Worm (Caenorhabditis elegans) whole organism, L4 larva: ENCODE results near the gene klp-6.

Source experiments
- D1046.2 ChIP-seq: fragments of 200-800 bp; sonication (Bioruptor generic); IDR thresholded peaks from 2 replicates; pipeline ENCODE4 v1.3.6; 2022; ENCODE audit warnings: missing genetic modification characterization, missing compliant biosample characterization
- F10B5.3 ChIP-seq: sonication (generic microtip); optimal IDR thresholded peaks from 2 replicates; lab custom pipeline; 2016; ENCODE audit warnings: mild to moderate bottlenecking, missing genetic modification characterization, missing compliant biosample characterization
- F37D6.2 ChIP-seq: sonication (generic microtip); optimal IDR thresholded peaks from 2 replicates; lab custom pipeline; 2016; ENCODE audit warnings: mild to moderate bottlenecking, missing genetic modification characterization, missing compliant biosample characterization
- F44E2.7 ChIP-seq: fragments of 200-800 bp; sonication (Bioruptor generic); IDR thresholded peaks from 2 replicates; pipeline ENCODE4 v2.1.2; 2022; ENCODE audit warnings: missing genetic modification characterization, missing compliant biosample characterization
- F49E8.2 ChIP-seq: sonication (generic microtip); optimal IDR thresholded peaks from 2 replicates; lab custom pipeline; 2016; ENCODE audit warnings: missing compliant biosample characterization, mild to moderate bottlenecking, missing genetic modification characterization, borderline replicate concordance
- T26A8.4 ChIP-seq: fragments of 200-800 bp; sonication (Bioruptor generic); IDR thresholded peaks from 2 replicates; pipeline ENCODE4 v1.3.6; 2022; ENCODE audit warnings: missing genetic modification characterization, missing compliant biosample characterization
- Y105C5A.15 ChIP-seq: fragments of 200-800 bp; sonication (Bioruptor generic); IDR thresholded peaks from 2 replicates; pipeline ENCODE4 v1.3.6; 2022; ENCODE audit warnings: missing genetic modification characterization, missing compliant biosample characterization
- Y5F2A.4 ChIP-seq: fragments of 200-800 bp; sonication (Bioruptor generic); optimal IDR thresholded peaks from 2 replicates; lab custom pipeline; 2018; ENCODE audit warnings: mild to moderate bottlenecking, missing genetic modification characterization, missing compliant biosample characterization
- Y75B8A.6 ChIP-seq: fragments of 200-800 bp; sonication (Bioruptor generic); IDR thresholded peaks from 2 replicates; pipeline ENCODE4 v1.3.6; 2022; ENCODE audit warnings: missing genetic modification reagents, missing genetic modification characterization, missing compliant biosample characterization
- ZK337.2 ChIP-seq: fragments of 200-800 bp; sonication (Bioruptor generic); IDR thresholded peaks from 2 replicates; pipeline ENCODE4 v1.3.6; 2022; ENCODE audit warnings: missing genetic modification reagents, missing genetic modification characterization, missing compliant biosample characterization
- ama-1 ChIP-seq: fragments of 150-350 bp; optimal IDR thresholded peaks from 2 replicates; lab custom pipeline; 2014; ENCODE audit warnings: inconsistent platforms, mixed read lengths
- attf-4 ChIP-seq: sonication (generic microtip); optimal IDR thresholded peaks from 3 replicates; lab custom pipeline; 2017; ENCODE audit warnings: missing biosample characterization, missing genetic modification characterization
- ceh-20 ChIP-seq: fragments of 200-800 bp; sonication (Bioruptor generic); IDR thresholded peaks from 2 replicates; pipeline ENCODE4 v1.3.6; 2022; ENCODE audit warnings: missing genetic modification reagents, missing genetic modification characterization, missing compliant biosample characterization
- ceh-44 ChIP-seq: fragments of 200-800 bp; sonication (Bioruptor generic); IDR thresholded peaks from 2 replicates; pipeline ENCODE4 v1.3.6; 2022; ENCODE audit warnings: missing genetic modification reagents, missing genetic modification characterization, missing compliant biosample characterization
- ces-1 ChIP-seq: fragments of 150-350 bp; sonication (generic microtip); optimal IDR thresholded peaks from 4 replicates; lab custom pipeline; 2014; ENCODE audit warnings: missing biosample characterization, missing genetic modification reagents, missing genetic modification characterization
- ctbp-1 ChIP-seq: fragments of 200-800 bp; sonication (Bioruptor generic); IDR thresholded peaks from 2 replicates; pipeline ENCODE4 v1.3.6; 2022; ENCODE audit warnings: missing genetic modification reagents, missing genetic modification characterization, missing compliant biosample characterization
- daf-16 ChIP-seq, 3 experiments: sonication (generic microtip); optimal IDR thresholded peaks; 2 replicates each; lab custom pipeline; 2016 to 2017; ENCODE audit warnings: missing genetic modification characterization in 3 of 3, missing genetic modification reagents in 3 of 3, mild to moderate bottlenecking in 2 of 3, missing compliant biosample characterization in 2 of 3, missing biosample characterization in 1 of 3, moderate library complexity in 1 of 3
- dmd-8 ChIP-seq: fragments of 200-800 bp; sonication (Bioruptor generic); IDR thresholded peaks from 2 replicates; pipeline ENCODE4 v1.3.6; 2022; ENCODE audit warnings: missing genetic modification characterization, missing compliant biosample characterization
- dpl-1 ChIP-seq: fragments of 150-350 bp; optimal IDR thresholded peaks from 2 replicates; lab custom pipeline; 2014; ENCODE audit warnings: missing biosample characterization, missing genetic modification reagents, missing genetic modification characterization
- dve-1 ChIP-seq: sonication (generic microtip); optimal IDR thresholded peaks from 2 replicates; lab custom pipeline; 2017; ENCODE audit warnings: antibody characterized with exemption, mild to moderate bottlenecking, missing genetic modification characterization, missing compliant biosample characterization; ENCODE audit not compliant: insufficient read depth
- fos-1 ChIP-seq: fragments of 150-350 bp; optimal IDR thresholded peaks from 2 replicates; lab custom pipeline; 2014; ENCODE audit warnings: missing biosample characterization, missing genetic modification characterization
- hif-1 ChIP-seq, 2 experiments: sonication (generic microtip); optimal IDR thresholded peaks; 2 replicates each; lab custom pipeline; 2016 to 2017; ENCODE audit warnings: missing compliant biosample characterization in 2 of 2, missing genetic modification characterization in 2 of 2, missing genetic modification reagents in 2 of 2, missing genotype in 2 of 2, mild to moderate bottlenecking in 1 of 2
- hlh-11 ChIP-seq: fragments of 200-800 bp; sonication (Bioruptor generic); optimal IDR thresholded peaks from 2 replicates; lab custom pipeline; 2018; ENCODE audit warnings: mild to moderate bottlenecking, missing genetic modification characterization, missing compliant biosample characterization
- hlh-30 ChIP-seq: sonication (generic microtip); optimal IDR thresholded peaks from 2 replicates; lab custom pipeline; 2017; ENCODE audit warnings: antibody characterized with exemption, mild to moderate bottlenecking, missing genetic modification characterization, missing compliant biosample characterization; ENCODE audit not compliant: insufficient read depth
- lin-15B ChIP-seq: fragments of 150-350 bp; sonication (generic microtip); optimal IDR thresholded peaks from 3 replicates; lab custom pipeline; 2014; ENCODE audit warnings: missing biosample characterization, missing genetic modification characterization
- lin-29 ChIP-seq: fragments of 200-800 bp; sonication (Bioruptor generic); IDR thresholded peaks from 2 replicates; pipeline ENCODE4 v1.3.6; 2022; ENCODE audit warnings: missing genetic modification reagents, missing genetic modification characterization, missing compliant biosample characterization
- lin-38 ChIP-seq: fragments of 200-800 bp; sonication (Bioruptor generic); IDR thresholded peaks from 2 replicates; pipeline ENCODE4 v1.3.6; 2022; ENCODE audit warnings: missing genetic modification reagents, missing genetic modification characterization, missing compliant biosample characterization
- lin-39 ChIP-seq: fragments of 150-350 bp; optimal IDR thresholded peaks from 2 replicates; lab custom pipeline; 2014; ENCODE audit warnings: missing biosample characterization, missing genetic modification reagents, missing genetic modification characterization
- lir-3 ChIP-seq: sonication (generic microtip); optimal IDR thresholded peaks from 2 replicates; lab custom pipeline; 2016; ENCODE audit warnings: mild to moderate bottlenecking, missing genetic modification characterization, missing compliant biosample characterization
- lsy-2 ChIP-seq, 2 experiments: fragments of 150-350 bp in 1 of 2; sonication (generic microtip) in 1 of 2; optimal IDR thresholded peaks; 2 replicates each; lab custom pipeline; 2014 to 2017; ENCODE audit warnings: missing biosample characterization in 2 of 2, missing genetic modification characterization in 2 of 2
- madf-5 ChIP-seq, 2 experiments: fragments of 200-800 bp; sonication (Bioruptor generic); IDR thresholded peaks; 2 replicates each; pipeline ENCODE4 v1.3.6; 2022; ENCODE audit warnings: missing compliant biosample characterization in 2 of 2, missing genetic modification characterization in 2 of 2
- madf-9 ChIP-seq: fragments of 200-800 bp; sonication (Bioruptor generic); conservative IDR thresholded peaks from 2 replicates; pipeline ENCODE4 v1.3.6; 2022; ENCODE audit warnings: missing genetic modification reagents, missing genetic modification characterization, missing compliant biosample characterization
- mxl-2 ChIP-seq: fragments of 200-800 bp; sonication (Bioruptor generic); conservative IDR thresholded peaks from 2 replicates; pipeline ENCODE4 v1.3.6; 2022; ENCODE audit warnings: missing genetic modification reagents, missing genetic modification characterization, missing compliant biosample characterization
- mxl-3 ChIP-seq: fragments of 200-800 bp; sonication (Bioruptor generic); optimal IDR thresholded peaks from 2 replicates; lab custom pipeline; 2018; ENCODE audit warnings: mild to moderate bottlenecking, missing genetic modification characterization, missing compliant biosample characterization
- nhr-10 ChIP-seq: fragments of 150-350 bp; optimal IDR thresholded peaks from 2 replicates; lab custom pipeline; 2014; ENCODE audit warnings: missing biosample characterization, missing genetic modification characterization
- nhr-11 ChIP-seq: fragments of 150-350 bp; optimal IDR thresholded peaks from 2 replicates; lab custom pipeline; 2014; ENCODE audit warnings: missing biosample characterization, missing genetic modification characterization
- nhr-237 ChIP-seq: sonication (generic microtip); optimal IDR thresholded peaks from 2 replicates; lab custom pipeline; 2017; ENCODE audit warnings: missing biosample characterization, missing genetic modification characterization
- nhr-41 ChIP-seq: fragments of 200-800 bp; sonication (Bioruptor generic); IDR thresholded peaks from 2 replicates; pipeline ENCODE4 v1.3.6; 2022; ENCODE audit warnings: missing genetic modification reagents, missing genetic modification characterization, missing compliant biosample characterization
- nhr-42 ChIP-seq: fragments of 200-800 bp; sonication (Bioruptor generic); IDR thresholded peaks from 2 replicates; pipeline ENCODE4 v1.3.6; 2022; ENCODE audit warnings: missing genetic modification characterization, missing compliant biosample characterization
- nhr-48 ChIP-seq: sonication (generic microtip); optimal IDR thresholded peaks from 2 replicates; lab custom pipeline; 2016; ENCODE audit warnings: mild to moderate bottlenecking, missing genetic modification characterization, missing compliant biosample characterization
- nhr-6 ChIP-seq: fragments of 150-350 bp; optimal IDR thresholded peaks from 2 replicates; lab custom pipeline; 2014; ENCODE audit warnings: missing biosample characterization, missing genetic modification characterization
- nhr-76 ChIP-seq: fragments of 150-350 bp; optimal IDR thresholded peaks from 2 replicates; lab custom pipeline; 2014; ENCODE audit warnings: missing biosample characterization, missing genetic modification characterization
- php-3 ChIP-seq: fragments of 200-800 bp; sonication (Bioruptor generic); IDR thresholded peaks from 2 replicates; pipeline ENCODE4 v1.3.6; 2022; ENCODE audit warnings: missing genetic modification reagents, missing genetic modification characterization, missing compliant biosample characterization
- snpc-4 ChIP-seq: fragments of 150-350 bp; optimal IDR thresholded peaks from 2 replicates; lab custom pipeline; 2014; ENCODE audit warnings: missing biosample characterization, missing genetic modification characterization
- spr-3 ChIP-seq: fragments of 200-800 bp; sonication (Bioruptor generic); optimal IDR thresholded peaks from 2 replicates; lab custom pipeline; 2018; ENCODE audit warnings: mild to moderate bottlenecking, missing genetic modification characterization, missing compliant biosample characterization
- unc-39 ChIP-seq: sonication (generic microtip); optimal IDR thresholded peaks from 2 replicates; lab custom pipeline; 2017; ENCODE audit warnings: missing biosample characterization, missing genetic modification characterization
- unc-62 ChIP-seq, 3 experiments: fragments of 150-350 bp in 1 of 3; sonication (generic microtip); optimal IDR thresholded peaks in 2 of 3; peaks in 1 of 3; 1 replicate in 1 of 3; 2 replicates in 2 of 3; lab custom pipeline; 2014 to 2017; ENCODE audit warnings: missing biosample characterization in 3 of 3, missing genetic modification characterization in 3 of 3, missing genetic modification reagents in 3 of 3, missing genotype in 1 of 3
- zfp-3 ChIP-seq: fragments of 200-800 bp; sonication (Bioruptor generic); conservative IDR thresholded peaks from 2 replicates; pipeline ENCODE4 v1.3.6; 2022; ENCODE audit warnings: missing genetic modification reagents, missing genetic modification characterization, missing compliant biosample characterization
- zip-2 ChIP-seq: fragments of 150-350 bp; optimal IDR thresholded peaks from 2 replicates; lab custom pipeline; 2014; ENCODE audit warnings: missing biosample characterization, missing genetic modification characterization
- ztf-11 ChIP-seq: fragments of 150-350 bp; optimal IDR thresholded peaks from 2 replicates; lab custom pipeline; 2014; ENCODE audit warnings: missing biosample characterization, missing genetic modification characterization
- ztf-7 ChIP-seq: fragments of 150-350 bp; optimal IDR thresholded peaks from 2 replicates; lab custom pipeline; 2014; ENCODE audit warnings: missing biosample characterization, missing genetic modification characterization

klp-6 gene

DNA sequence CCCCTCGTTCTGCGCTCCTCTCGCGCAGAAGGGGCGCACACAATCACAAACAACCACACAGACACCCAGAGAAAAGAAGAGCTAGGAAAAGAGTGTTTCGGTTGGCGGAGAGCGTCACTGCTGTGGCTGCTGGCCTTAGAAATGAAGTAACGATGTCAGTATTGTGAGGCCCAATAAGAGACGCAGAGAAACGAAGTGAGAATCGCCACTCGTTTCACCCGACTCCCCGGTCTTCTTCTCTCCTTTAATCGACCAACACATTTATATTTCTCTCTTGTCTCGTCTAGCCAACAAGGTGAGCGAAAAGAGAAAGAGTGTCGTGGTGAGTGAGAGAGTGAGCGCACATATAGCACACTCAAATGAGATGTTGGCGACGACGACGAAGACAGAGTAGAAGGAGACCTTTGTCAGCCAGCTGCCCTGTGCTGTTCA lies 16.8 kb upstream of the klp-6 start (continued):
- TF ChIP-seq Y5F2A.4, result no peak
- TF ChIP-seq unc-39, result no peak
- TF ChIP-seq F44E2.7 (GFP tag; lab: Robert Waterston, UW), result no peak
- TF ChIP-seq attf-4 (tag; lab: Kevin White, UChicago), result no peak
- TF ChIP-seq fos-1 (tag; lab: Kevin White, UChicago), result no peak
- no peak for TF ChIP-seq dmd-8 (GFP tag; lab: Robert Waterston, UW)
- TF ChIP-seq mxl-2 (GFP tag; lab: Robert Waterston, UW), result no peak
- TF ChIP-seq nhr-76, result no peak
- no peak for TF ChIP-seq ZK337.2
- peak; percentile 94 for TF ChIP-seq nhr-11 (tag; lab: Kevin White, UChicago)
- TF ChIP-seq mxl-3, result peak; percentile 73
- peak; percentile 82 for TF ChIP-seq hlh-30
- TF ChIP-seq lin-15B, result no peak
- TF ChIP-seq unc-62 (GFP tag; optimal IDR thresholded peaks at IDR 0.05 in 1 of 2; lab: Kevin White, UChicago), result peak in 1 of 2 experiments; percentile 99
- TF ChIP-seq unc-62 (tag; optimal IDR thresholded peaks at IDR 0.05; lab: Kevin White, UChicago), result no peak
- peak; percentile 87 for TF ChIP-seq dve-1 (tag; lab: Kevin White, UChicago)
- TF ChIP-seq ceh-20 (GFP tag; lab: Robert Waterston, UW), result peak; percentile 65; the same call in 1 of the 2 replicates
- no peak for TF ChIP-seq F10B5.3 (tag; lab: Kevin White, UChicago)
- TF ChIP-seq lsy-2 (tag; optimal IDR thresholded peaks at IDR 0.05; lab: Kevin White, UChicago), result peak; percentile 78 to 90
- TF ChIP-seq ceh-44 (GFP tag; lab: Robert Waterston, UW), result no peak
- TF ChIP-seq lin-29 (GFP tag; lab: Robert Waterston, UW), result no peak
- TF ChIP-seq ztf-11 (tag; lab: Kevin White, UChicago), result no peak
- peak in 1 of 2 experiments; percentile 73 for TF ChIP-seq hif-1 (tag; optimal IDR thresholded peaks at IDR 0.05; lab: Kevin White, UChicago)
- peak; percentile 94 for TF ChIP-seq hlh-11 (tag; lab: Kevin White, UChicago)
- no peak for TF ChIP-seq nhr-41
- TF ChIP-seq nhr-42, result no peak
- no peak for TF ChIP-seq madf-9 (GFP tag; lab: Robert Waterston, UW)
- no peak for TF ChIP-seq nhr-237
- TF ChIP-seq Y75B8A.6, result no peak
- TF ChIP-seq D1046.2 (GFP tag; lab: Robert Waterston, UW), result no peak
- peak; percentile 85 for TF ChIP-seq ctbp-1 (GFP tag; lab: Robert Waterston, UW)
- no peak for TF ChIP-seq lir-3 (tag; lab: Kevin White, UChicago)
- no peak for TF ChIP-seq Y105C5A.15 (GFP tag; lab: Robert Waterston, UW)
- peak; percentile 79 for TF ChIP-seq ztf-7
- 0 out of 4 replicates have a peak, but pooled peaks of 1 of the 2 experiments have one; percentile 28 for TF ChIP-seq madf-5 (GFP tag; IDR thresholded peaks at IDR 0.05; lab: Robert Waterston, UW)
- TF ChIP-seq F49E8.2 (tag; lab: Kevin White, UChicago), result no peak
- TF ChIP-seq lin-38, result peak; percentile 67
- TF ChIP-seq T26A8.4 (GFP tag; lab: Robert Waterston, UW), result peak; percentile 75
- peak; percentile 58 for TF ChIP-seq nhr-48 (tag; lab: Kevin White, UChicago)
- no peak for TF ChIP-seq snpc-4
- TF ChIP-seq ama-1 (lab: Kevin White, UChicago), result no peak
- TF ChIP-seq dpl-1 (GFP tag; lab: Kevin White, UChicago), result peak; percentile 56
- peak; percentile 69 for TF ChIP-seq nhr-10 (tag; lab: Kevin White, UChicago)
- no peak for TF ChIP-seq spr-3
- peak; percentile 65 for TF ChIP-seq nhr-6 (tag; lab: Kevin White, UChicago)
- TF ChIP-seq lin-39, result no peak
- TF ChIP-seq ces-1 (GFP tag; lab: Kevin White, UChicago), result peak; percentile 71
- peak; percentile 71; the same call in 1 of the 2 replicates for TF ChIP-seq php-3 (GFP tag; lab: Robert Waterston, UW)
- no peak for TF ChIP-seq zfp-3
- TF ChIP-seq zip-2 (tag; lab: Kevin White, UChicago), result peak; percentile 34
- TF ChIP-seq F37D6.2 (tag; lab: Kevin White, UChicago), result peak; percentile 85
- TF ChIP-seq daf-16 (GFP tag; optimal IDR thresholded peaks at IDR 0.05; lab: Kevin White, UChicago), result peak; percentile 22 to 27
- peak; percentile 17 for TF ChIP-seq daf-16 (tag; optimal IDR thresholded peaks at IDR 0.05; lab: Kevin White, UChicago)
